3 worm cellular contexts compared by ENCODE assay signal in genomic region chrIV:12833698-12834416, ce11.
A peak's percentile ranks its signal among the peaks of the same experiment; 100 is the strongest.
TF ChIP-seq lines count a peak whose summit lies in the region.

No protein-coding gene starts in this region.

TF ChIP-seq in whole organism, L3 larva, 47 proteins besides CTCF, POLR2A, EP300 and RAD21 (continued from another document):
- TF ChIP-seq ceh-82 (tag; optimal IDR thresholded peaks at IDR 0.05; lab: Kevin White, UChicago), result no peak
- no peak for TF ChIP-seq nhr-43 (tag; optimal IDR thresholded peaks at IDR 0.05; lab: Kevin White, UChicago; ENCODE audit: poor library complexity, severe bottlenecking)
- no peak for TF ChIP-seq snpc-4 (tag; optimal IDR thresholded peaks at IDR 0.05; lab: Kevin White, UChicago)
- TF ChIP-seq hmg-11 (tag; optimal IDR thresholded peaks at IDR 0.05; lab: Kevin White, UChicago), result peak; percentile 30
- TF ChIP-seq elt-2 (tag; optimal IDR thresholded peaks at IDR 0.05; lab: Kevin White, UChicago), result peak; percentile 80
- no peak for TF ChIP-seq R02D3.7 (tag; optimal IDR thresholded peaks at IDR 0.05; lab: Kevin White, UChicago)
- no peak for TF ChIP-seq unc-39 (tag; optimal IDR thresholded peaks at IDR 0.05; lab: Kevin White, UChicago)
- no peak for TF ChIP-seq nhr-12 (tag; optimal IDR thresholded peaks at IDR 0.05; lab: Kevin White, UChicago)
- no peak for TF ChIP-seq ceh-9 (tag; optimal IDR thresholded peaks at IDR 0.05; lab: Kevin White, UChicago)
- no peak for TF ChIP-seq egl-27 (tag; optimal IDR thresholded peaks at IDR 0.05; lab: Kevin White, UChicago)
- TF ChIP-seq nhr-28 (tag; optimal IDR thresholded peaks at IDR 0.05; lab: Kevin White, UChicago), result no peak
- no peak for TF ChIP-seq aly-2 (tag; optimal IDR thresholded peaks at IDR 0.05; lab: Kevin White, UChicago)
- TF ChIP-seq mml-1 (tag; optimal IDR thresholded peaks at IDR 0.05; lab: Kevin White, UChicago), result no peak
- TF ChIP-seq zag-1 (tag; optimal IDR thresholded peaks at IDR 0.05; lab: Kevin White, UChicago), result no peak
- no peak for TF ChIP-seq nhr-11 (tag; optimal IDR thresholded peaks at IDR 0.05; lab: Kevin White, UChicago)
- no peak for TF ChIP-seq ZK546.5 (tag; optimal IDR thresholded peaks at IDR 0.05; lab: Kevin White, UChicago)
- no peak for TF ChIP-seq nhr-76 (tag; optimal IDR thresholded peaks at IDR 0.05; lab: Kevin White, UChicago)
- TF ChIP-seq pqm-1 (tag; optimal IDR thresholded peaks at IDR 0.05; lab: Kevin White, UChicago), result peak; percentile 47
TF ChIP-seq in whole organism, L3 larva: peak in this region for 4.

TF ChIP-seq in whole organism, L4 larva, 104 proteins besides CTCF, POLR2A, EP300 and RAD21 (continued from another document and continues in another):
- peak; percentile 66; the same call in 1 of the 2 replicates for TF ChIP-seq nhr-41 (GFP tag; IDR thresholded peaks at IDR 0.05; lab: Robert Waterston, UW)
- no peak for TF ChIP-seq nhr-25 (tag; optimal IDR thresholded peaks at IDR 0.05; lab: Kevin White, UChicago; ENCODE audit: borderline replicate concordance, insufficient read depth)
- TF ChIP-seq nhr-28 (tag; optimal IDR thresholded peaks at IDR 0.05; lab: Kevin White, UChicago), result peak; percentile 4
- TF ChIP-seq sdz-12 (GFP tag; optimal IDR thresholded peaks at IDR 0.05; lab: Kevin White, UChicago), result no peak
- no peak for TF ChIP-seq lsy-2 (tag; optimal IDR thresholded peaks at IDR 0.05; lab: Kevin White, UChicago)
- TF ChIP-seq skn-1 (tag; optimal IDR thresholded peaks at IDR 0.05; lab: Kevin White, UChicago), result no peak
- TF ChIP-seq nhr-111 (GFP tag; optimal IDR thresholded peaks at IDR 0.05; lab: Kevin White, UChicago), result no peak
- TF ChIP-seq nhr-77 (tag; optimal IDR thresholded peaks at IDR 0.05; lab: Kevin White, UChicago), result no peak
- TF ChIP-seq ceh-32 (tag; optimal IDR thresholded peaks at IDR 0.05; lab: Kevin White, UChicago; ENCODE audit: poor library complexity), result no peak
- TF ChIP-seq nhr-48 (tag; optimal IDR thresholded peaks at IDR 0.05; lab: Kevin White, UChicago), result peak; percentile 70
- peak; percentile 99 for TF ChIP-seq dmd-6 (GFP tag; IDR thresholded peaks at IDR 0.05; lab: Robert Waterston, UW)
- no peak for TF ChIP-seq nhr-237 (tag; optimal IDR thresholded peaks at IDR 0.05; lab: Kevin White, UChicago)
- TF ChIP-seq mes-2 (tag; optimal IDR thresholded peaks at IDR 0.05; lab: Kevin White, UChicago; ENCODE audit: poor library complexity, severe bottlenecking), result peak; percentile 24
- no peak for TF ChIP-seq rbr-2 (tag; optimal IDR thresholded peaks at IDR 0.05; lab: Kevin White, UChicago)
- no peak for TF ChIP-seq lin-13 (GFP tag; optimal IDR thresholded peaks at IDR 0.05; lab: Kevin White, UChicago)
- TF ChIP-seq mdl-1 (tag; optimal IDR thresholded peaks at IDR 0.05; lab: Kevin White, UChicago), result peak in 1 of 2 experiments; percentile 40
- peak; percentile 16; the same call in 1 of the 2 replicates for TF ChIP-seq mdt-29 (GFP tag; IDR thresholded peaks at IDR 0.05; lab: Robert Waterston, UW)
- no peak for TF ChIP-seq arid-1 (GFP tag; conservative IDR thresholded peaks at IDR 0.05; lab: Robert Waterston, UW)
- TF ChIP-seq dve-1 (tag; optimal IDR thresholded peaks at IDR 0.05; lab: Kevin White, UChicago; ENCODE audit: insufficient read depth), result peak; percentile 45
- no peak for TF ChIP-seq zag-1 (tag; optimal IDR thresholded peaks at IDR 0.05; lab: Kevin White, UChicago)
- TF ChIP-seq duxl-1 (tag; optimal IDR thresholded peaks at IDR 0.05; lab: Kevin White, UChicago; ENCODE audit: poor library complexity), result no peak
- no peak for TF ChIP-seq lin-15B (tag; optimal IDR thresholded peaks at IDR 0.05; lab: Kevin White, UChicago)
- TF ChIP-seq pqm-1 (tag; optimal IDR thresholded peaks at IDR 0.05; lab: Kevin White, UChicago), result peak; percentile 52
- TF ChIP-seq dmd-8 (GFP tag; IDR thresholded peaks at IDR 0.05; lab: Robert Waterston, UW), result no peak
- no peak for TF ChIP-seq unc-39 (tag; optimal IDR thresholded peaks at IDR 0.05; lab: Kevin White, UChicago)
- TF ChIP-seq daf-16 (GFP tag; optimal IDR thresholded peaks at IDR 0.05; lab: Kevin White, UChicago), result no peak
- peak; percentile 27 for TF ChIP-seq daf-16 (tag; optimal IDR thresholded peaks at IDR 0.05; lab: Kevin White, UChicago)
- no peak for TF ChIP-seq nhr-76 (tag; optimal IDR thresholded peaks at IDR 0.05; lab: Kevin White, UChicago)
- TF ChIP-seq daf-12 (tag; optimal IDR thresholded peaks at IDR 0.05; lab: Kevin White, UChicago), result no peak
- no peak for TF ChIP-seq lim-7 (GFP tag; IDR thresholded peaks at IDR 0.05; lab: Robert Waterston, UW)
- no peak for TF ChIP-seq lin-39 (tag; optimal IDR thresholded peaks at IDR 0.05; lab: Kevin White, UChicago)
- peak; percentile 83 for TF ChIP-seq php-3 (GFP tag; IDR thresholded peaks at IDR 0.05; lab: Robert Waterston, UW)
- peak; percentile 41 for TF ChIP-seq nhr-11 (tag; optimal IDR thresholded peaks at IDR 0.05; lab: Kevin White, UChicago)
- no peak for TF ChIP-seq lin-29 (GFP tag; IDR thresholded peaks at IDR 0.05; lab: Robert Waterston, UW)
- no peak for TF ChIP-seq mep-1 (tag; optimal IDR thresholded peaks at IDR 0.05; lab: Kevin White, UChicago)
- TF ChIP-seq unc-62 (GFP tag; optimal IDR thresholded peaks at IDR 0.05 in 1 of 2; lab: Kevin White, UChicago), result peak in 1 of 2 experiments; percentile 8
- TF ChIP-seq unc-62 (tag; optimal IDR thresholded peaks at IDR 0.05; lab: Kevin White, UChicago), result no peak
- TF ChIP-seq F44E2.7 (GFP tag; IDR thresholded peaks at IDR 0.05; lab: Robert Waterston, UW), result no peak
- no peak for TF ChIP-seq R02D3.7 (tag; optimal IDR thresholded peaks at IDR 0.05; lab: Kevin White, UChicago)
- TF ChIP-seq egl-27 (tag; optimal IDR thresholded peaks at IDR 0.05; lab: Kevin White, UChicago), result no peak
- TF ChIP-seq hif-1 (tag; optimal IDR thresholded peaks at IDR 0.05; lab: Kevin White, UChicago), result no peak
- no peak for TF ChIP-seq zfp-2 (tag; optimal IDR thresholded peaks at IDR 0.05; lab: Kevin White, UChicago)
- TF ChIP-seq ztf-11 (tag; optimal IDR thresholded peaks at IDR 0.05; lab: Kevin White, UChicago), result no peak
- TF ChIP-seq fkh-10 (GFP tag; optimal IDR thresholded peaks at IDR 0.05; lab: Kevin White, UChicago), result no peak
- TF ChIP-seq attf-4 (tag; optimal IDR thresholded peaks at IDR 0.05; lab: Kevin White, UChicago), result no peak
- TF ChIP-seq F26F4.8 (GFP tag; conservative IDR thresholded peaks at IDR 0.05; lab: Robert Waterston, UW), result no peak
- TF ChIP-seq ceh-28 (tag; optimal IDR thresholded peaks at IDR 0.05; lab: Kevin White, UChicago), result no peak
- no peak for TF ChIP-seq Y48G9A.11 (GFP tag; IDR thresholded peaks at IDR 0.05; lab: Robert Waterston, UW)
- TF ChIP-seq snpc-4 (tag; optimal IDR thresholded peaks at IDR 0.05; lab: Kevin White, UChicago), result no peak
- TF ChIP-seq ceh-82 (tag; optimal IDR thresholded peaks at IDR 0.05; lab: Kevin White, UChicago), result no peak
- TF ChIP-seq F37D6.2 (tag; optimal IDR thresholded peaks at IDR 0.05; lab: Kevin White, UChicago), result no peak
- no peak for TF ChIP-seq ces-1 (GFP tag; optimal IDR thresholded peaks at IDR 0.05; lab: Kevin White, UChicago)
- no peak for TF ChIP-seq lin-38 (GFP tag; IDR thresholded peaks at IDR 0.05; lab: Robert Waterston, UW)
- no peak for TF ChIP-seq lir-3 (tag; optimal IDR thresholded peaks at IDR 0.05; lab: Kevin White, UChicago)
- no peak for TF ChIP-seq unc-130 (GFP tag; optimal IDR thresholded peaks at IDR 0.05; lab: Kevin White, UChicago)
- peak; percentile 8 for TF ChIP-seq T20F7.1 (GFP tag; optimal IDR thresholded peaks at IDR 0.05; lab: Kevin White, UChicago)
- TF ChIP-seq ztf-7 (tag; optimal IDR thresholded peaks at IDR 0.05; lab: Kevin White, UChicago), result no peak
- TF ChIP-seq nhr-102 (tag; optimal IDR thresholded peaks at IDR 0.05; lab: Kevin White, UChicago), result no peak
- peak; percentile 28 for TF ChIP-seq hlh-30 (tag; optimal IDR thresholded peaks at IDR 0.05; lab: Kevin White, UChicago; ENCODE audit: insufficient read depth)
- no peak for TF ChIP-seq zip-11 (GFP tag; IDR thresholded peaks at IDR 0.05; lab: Robert Waterston, UW)

TF ChIP-seq in whole organism, young adult, 124 proteins besides CTCF, POLR2A, EP300 and RAD21 (continued from another document):
- TF ChIP-seq B0019.2 (GFP tag; conservative IDR thresholded peaks at IDR 0.05; lab: Robert Waterston, UW) (no peak), B0261.1 (tag; optimal IDR thresholded peaks at IDR 0.05; lab: Kevin White, UChicago) (no peak), zfh-2 (GFP tag; conservative IDR thresholded peaks at IDR 0.05; lab: Robert Waterston, UW) (peak; percentile 91), unc-130 (GFP tag; optimal IDR thresholded peaks at IDR 0.05; lab: Kevin White, UChicago) (no peak), efl-1 (GFP tag; optimal IDR thresholded peaks at IDR 0.05; lab: Kevin White, UChicago) (no peak), F57A8.1 (GFP tag; optimal IDR thresholded peaks at IDR 0.05; lab: Kevin White, UChicago) (no peak), F52B5.7 (tag; optimal IDR thresholded peaks at IDR 0.05; lab: Kevin White, UChicago) (no peak), C06A6.2 (GFP tag; conservative IDR thresholded peaks at IDR 0.05; lab: Robert Waterston, UW) (no peak), rpc-1 (optimal IDR thresholded peaks at IDR 0.05; lab: Kevin White, UChicago) (no peak), rpc-1 (tag; optimal IDR thresholded peaks at IDR 0.05; lab: Kevin White, UChicago) (no peak), ztf-28 (GFP tag; IDR thresholded peaks at IDR 0.05; lab: Robert Waterston, UW) (no peak), tbx-9 (tag; optimal IDR thresholded peaks at IDR 0.05; lab: Kevin White, UChicago; ENCODE audit: borderline replicate concordance) (no peak), dpl-1 (GFP tag; optimal IDR thresholded peaks at IDR 0.05; lab: Kevin White, UChicago) (no peak), sptf-2 (GFP tag; optimal IDR thresholded peaks at IDR 0.05; lab: Kevin White, UChicago) (peak; percentile 69), madf-10 (tag; optimal IDR thresholded peaks at IDR 0.05; lab: Kevin White, UChicago) (peak; percentile 37), ceh-100 (GFP tag; IDR thresholded peaks at IDR 0.05; lab: Robert Waterston, UW) (no peak), nfya-1 (tag; optimal IDR thresholded peaks at IDR 0.05; lab: Kevin White, UChicago; ENCODE audit: borderline replicate concordance, insufficient read depth) (no peak), ztf-26 (tag; optimal IDR thresholded peaks at IDR 0.05; lab: Kevin White, UChicago) (peak; percentile 3), hrde-1 (tag; optimal IDR thresholded peaks at IDR 0.05; lab: Kevin White, UChicago; ENCODE audit: borderline replicate concordance) (no peak), attf-5 (GFP tag; optimal IDR thresholded peaks at IDR 0.05; lab: Kevin White, UChicago) (peak; percentile 41), lsy-27 (tag; optimal IDR thresholded peaks at IDR 0.05; lab: Kevin White, UChicago; ENCODE audit: borderline replicate concordance, insufficient read depth) (no peak), lag-1 (GFP tag; IDR thresholded peaks at IDR 0.05; lab: Robert Waterston, UW) (no peak), akir-1 (GFP tag; optimal IDR thresholded peaks at IDR 0.05; lab: Kevin White, UChicago) (no peak), sea-2 (GFP tag; IDR thresholded peaks at IDR 0.05; lab: Robert Waterston, UW) (no peak), ceh-40 (GFP tag; IDR thresholded peaks at IDR 0.05; lab: Robert Waterston, UW) (no peak), sdz-38 (tag; optimal IDR thresholded peaks at IDR 0.05; lab: Kevin White, UChicago) (no peak), Y53G8AR.9 (GFP tag; conservative IDR thresholded peaks at IDR 0.05; lab: Robert Waterston, UW) (no peak), lin-54 (GFP tag; optimal IDR thresholded peaks at IDR 0.05; lab: Kevin White, UChicago) (no peak), somi-1 (GFP tag; optimal IDR thresholded peaks at IDR 0.05; lab: Kevin White, UChicago) (no peak), nhr-90 (tag; optimal IDR thresholded peaks at IDR 0.05; lab: Kevin White, UChicago) (peak; percentile 63), ceh-58 (GFP tag; IDR thresholded peaks at IDR 0.05; lab: Robert Waterston, UW) (no peak), ztf-22 (GFP tag; optimal IDR thresholded peaks at IDR 0.05; lab: Kevin White, UChicago) (peak; percentile 56), ama-1 (optimal IDR thresholded peaks at IDR 0.05; lab: Kevin White, UChicago) (no peak), ama-1 (GFP tag; optimal IDR thresholded peaks at IDR 0.05; lab: Kevin White, UChicago) (no peak), mes-4 (tag; optimal IDR thresholded peaks at IDR 0.05; lab: Kevin White, UChicago) (no peak), B0035.1 (tag; optimal IDR thresholded peaks at IDR 0.05; lab: Kevin White, UChicago) (no peak), tbp1 (GFP tag; optimal IDR thresholded peaks at IDR 0.05; lab: Kevin White, UChicago) (peak; percentile 14), snpc-3.4 (tag; optimal IDR thresholded peaks at IDR 0.05; lab: Kevin White, UChicago) (no peak), rec-8 (tag; optimal IDR thresholded peaks at IDR 0.05; lab: Kevin White, UChicago) (no peak), nhr-120 (GFP tag; IDR thresholded peaks at IDR 0.05; lab: Robert Waterston, UW) (no peak), F22D6.2 (tag; optimal IDR thresholded peaks at IDR 0.05; lab: Kevin White, UChicago) (no peak), D2030.7 (GFP tag; IDR thresholded peaks at IDR 0.05; lab: Robert Waterston, UW) (no peak), Y95B8A.8 (GFP tag; IDR thresholded peaks at IDR 0.05; lab: Robert Waterston, UW) (no peak), madf-3 (GFP tag; IDR thresholded peaks at IDR 0.05; lab: Robert Waterston, UW) (no peak), gei-17 (GFP tag; optimal IDR thresholded peaks at IDR 0.05; lab: Kevin White, UChicago) (peak; percentile 1), mcd-1 (GFP tag; IDR thresholded peaks at IDR 0.05; lab: Robert Waterston, UW) (no peak), nhr-27 (tag; optimal IDR thresholded peaks at IDR 0.05; lab: Kevin White, UChicago) (no peak), attf-3 (GFP tag; conservative IDR thresholded peaks at IDR 0.05; lab: Robert Waterston, UW) (no peak), lsl-1 (GFP tag; optimal IDR thresholded peaks at IDR 0.05; lab: Kevin White, UChicago) (no peak), Y53F4B.3 (GFP tag; IDR thresholded peaks at IDR 0.05; lab: Robert Waterston, UW) (no peak), dox-1 (GFP tag; IDR thresholded peaks at IDR 0.05; lab: Robert Waterston, UW) (peak; percentile 83), tlf-1 (GFP tag; optimal IDR thresholded peaks at IDR 0.05; lab: Kevin White, UChicago) (no peak), F39B2.1 (GFP tag; IDR thresholded peaks at IDR 0.05; lab: Robert Waterston, UW) (no peak), lin-26 (GFP tag; IDR thresholded peaks at IDR 0.05; lab: Robert Waterston, UW) (no peak), snpc-4 (GFP tag; optimal IDR thresholded peaks at IDR 0.05; lab: Kevin White, UChicago) (no peak), snpc-4 (tag; optimal IDR thresholded peaks at IDR 0.05; lab: Kevin White, UChicago) (peak in 2 of 4 experiments; percentile 2 to 38), ZK185.1 (tag; optimal IDR thresholded peaks at IDR 0.05; lab: Kevin White, UChicago; ENCODE audit: poor library complexity, severe bottlenecking) (no peak), snpc-1.3 (tag; optimal IDR thresholded peaks at IDR 0.05; lab: Kevin White, UChicago; ENCODE audit: insufficient read depth) (no peak), hmg-1.2 (GFP tag; IDR thresholded peaks at IDR 0.05; lab: Robert Waterston, UW) (no peak), F10E7.11 (tag; optimal IDR thresholded peaks at IDR 0.05; lab: Kevin White, UChicago) (no peak), bed-2 (GFP tag; IDR thresholded peaks at IDR 0.05; lab: Robert Waterston, UW) (no peak), ets-4 (GFP tag; optimal IDR thresholded peaks at IDR 0.05; lab: Kevin White, UChicago) (peak; percentile 84), T07F8.4 (tag; optimal IDR thresholded peaks at IDR 0.05; lab: Kevin White, UChicago) (no peak), atf-7 (tag; optimal IDR thresholded peaks at IDR 0.05; lab: Kevin White, UChicago) (peak; percentile 84), rcor-1 (GFP tag; IDR thresholded peaks at IDR 0.05; lab: Robert Waterston, UW) (no peak), hmg-20 (GFP tag; IDR thresholded peaks at IDR 0.05; lab: Robert Waterston, UW) (no peak), egrh-3 (GFP tag; IDR thresholded peaks at IDR 0.05; lab: Robert Waterston, UW) (no peak), mel-28 (tag; optimal IDR thresholded peaks at IDR 0.05; lab: Kevin White, UChicago; ENCODE audit: borderline replicate concordance) (no peak)
